Fruit fly (Drosophila melanogaster) whole organism, embryonic: ENCODE data around the gene GIIIspla2.

Experiments used
- Ada2b ChIP-seq: fragments of 200-800 bp; sonication (Bioruptor generic); IDR thresholded peaks from 2 replicates; pipeline ENCODE4 v1.3.6; 2022; ENCODE audit warnings: missing biosample characterization, missing genetic modification characterization
- Atf3 ChIP-seq: fragments of 200-800 bp; sonication (Bioruptor generic); optimal IDR thresholded peaks from 3 replicates; lab custom pipeline; 2016; ENCODE audit warnings: missing biosample characterization, missing genetic modification characterization
- CG11247 ChIP-seq: fragments of 200-800 bp; sonication (Bioruptor generic); IDR thresholded peaks from 2 replicates; pipeline ENCODE4 v1.3.6; 2022; ENCODE audit warnings: missing biosample characterization, missing genetic modification characterization
- CG12769 ChIP-seq: fragments of 200-800 bp; sonication (Bioruptor generic); optimal IDR thresholded peaks from 2 replicates; lab custom pipeline; 2019; ENCODE audit warnings: missing biosample characterization, mild to moderate bottlenecking, missing genetic modification characterization, moderate library complexity
- CG13424 ChIP-seq: fragments of 200-800 bp; sonication (Bioruptor generic); optimal IDR thresholded peaks from 2 replicates; lab custom pipeline; 2019; ENCODE audit warnings: missing biosample characterization, mild to moderate bottlenecking, missing genetic modification characterization, moderate library complexity
- CG13624 ChIP-seq: fragments of 200-800 bp; sonication (Bioruptor generic); optimal IDR thresholded peaks from 2 replicates; lab custom pipeline; 2016; ENCODE audit warnings: missing biosample characterization, missing genetic modification characterization
- CG14710 ChIP-seq: fragments of 200-800 bp; sonication (Bioruptor generic); optimal IDR thresholded peaks from 3 replicates; lab custom pipeline; 2019; ENCODE audit warnings: missing biosample characterization, mild to moderate bottlenecking, missing genetic modification characterization, moderate library complexity
- CG17359 ChIP-seq: fragments of 200-800 bp; sonication (Bioruptor generic); optimal IDR thresholded peaks from 3 replicates; lab custom pipeline; 2018; ENCODE audit warnings: missing biosample characterization, mild to moderate bottlenecking, missing genetic modification characterization, moderate library complexity
- CG17568 ChIP-seq: fragments of 200-800 bp; sonication (Bioruptor generic); optimal IDR thresholded peaks from 2 replicates; lab custom pipeline; 2018; ENCODE audit warnings: missing biosample characterization, mild to moderate bottlenecking, missing genetic modification characterization, moderate library complexity
- CG18011 ChIP-seq: fragments of 200-800 bp; sonication (Bioruptor generic); optimal IDR thresholded peaks from 2 replicates; lab custom pipeline; 2017; ENCODE audit warnings: missing biosample characterization, missing genetic modification characterization, mild to moderate bottlenecking, moderate library complexity, missing genotype
- CG18599 ChIP-seq: fragments of 200-800 bp; sonication (Bioruptor generic); optimal IDR thresholded peaks from 3 replicates; lab custom pipeline; 2017; ENCODE audit warnings: missing biosample characterization, missing genetic modification characterization, mild to moderate bottlenecking, moderate library complexity, missing genetic modification reagents
- CG2120 ChIP-seq: fragments of 200-800 bp; sonication (Bioruptor generic); optimal IDR thresholded peaks from 3 replicates; lab custom pipeline; 2016; ENCODE audit warnings: missing biosample characterization, missing genetic modification characterization
- CG2129 ChIP-seq: fragments of 200-800 bp; sonication (Bioruptor generic); IDR thresholded peaks from 2 replicates; pipeline ENCODE4 v1.3.6; 2022; ENCODE audit warnings: missing biosample characterization, missing genetic modification characterization; ENCODE audit not compliant: partially characterized antibody
- CG31224 ChIP-seq: fragments of 200-800 bp; sonication (Bioruptor generic); IDR thresholded peaks from 2 replicates; pipeline ENCODE4 v1.3.6; 2022; ENCODE audit warnings: missing biosample characterization, missing genetic modification characterization
- CG31441 ChIP-seq: fragments of 200-800 bp; sonication (Bioruptor generic); IDR thresholded peaks from 2 replicates; pipeline ENCODE4 v1.3.6; 2022; ENCODE audit warnings: missing biosample characterization, missing genetic modification characterization
- CG4404 ChIP-seq: fragments of 200-800 bp; sonication (Bioruptor generic); IDR thresholded peaks from 2 replicates; pipeline ENCODE4 v1.3.6; 2022; ENCODE audit warnings: missing biosample characterization, missing genetic modification characterization
- CG4424 ChIP-seq: fragments of 200-800 bp; sonication (Bioruptor generic); optimal IDR thresholded peaks from 3 replicates; lab custom pipeline; 2016; ENCODE audit warnings: missing biosample characterization, missing genetic modification characterization
- CG4707 ChIP-seq: fragments of 200-800 bp; sonication (Bioruptor generic); optimal IDR thresholded peaks from 2 replicates; lab custom pipeline; 2018; ENCODE audit warnings: missing biosample characterization, mild to moderate bottlenecking, missing genetic modification characterization, moderate library complexity
- CG4854 ChIP-seq: fragments of 200-800 bp; sonication (Bioruptor generic); optimal IDR thresholded peaks from 2 replicates; lab custom pipeline; 2016; ENCODE audit warnings: missing biosample characterization, missing genetic modification characterization, inconsistent platforms
- CG7372 ChIP-seq: fragments of 200-800 bp; sonication (Bioruptor generic); IDR thresholded peaks from 2 replicates; pipeline ENCODE4 v1.3.6; 2022; ENCODE audit warnings: missing biosample characterization, missing genetic modification characterization
- CG7786 ChIP-seq: fragments of 200-800 bp; sonication (Bioruptor generic); optimal IDR thresholded peaks from 2 replicates; lab custom pipeline; 2016; ENCODE audit warnings: missing biosample characterization, missing genetic modification characterization
- CG9609 ChIP-seq: fragments of 200-800 bp; sonication (Bioruptor generic); optimal IDR thresholded peaks from 3 replicates; lab custom pipeline; 2016; ENCODE audit warnings: missing biosample characterization, missing genetic modification characterization
- Fer2 ChIP-seq: fragments of 200-800 bp; sonication (Bioruptor generic); optimal IDR thresholded peaks from 2 replicates; lab custom pipeline; 2018; ENCODE audit warnings: missing biosample characterization, mild to moderate bottlenecking, missing genetic modification characterization, moderate library complexity
- Gug ChIP-seq: fragments of 200-800 bp; sonication (Bioruptor generic); IDR thresholded peaks from 4 replicates; pipeline ENCODE4 v1.3.6; 2022; ENCODE audit warnings: missing biosample characterization, missing genetic modification characterization
- H2.0 ChIP-seq: fragments of 200-800 bp; sonication (Bioruptor generic); IDR thresholded peaks from 2 replicates; pipeline ENCODE4 v1.3.6; 2022; ENCODE audit warnings: missing biosample characterization, missing genetic modification characterization
- Hr3 ChIP-seq: fragments of 200-800 bp; sonication (Bioruptor generic); optimal IDR thresholded peaks from 3 replicates; lab custom pipeline; 2016; ENCODE audit warnings: missing biosample characterization, missing genetic modification characterization
- Hr78 ChIP-seq, 2 experiments: fragments of 200-800 bp in 1 of 2; fragments of >200 bp in 1 of 2; sonication (Bioruptor generic) in 1 of 2; optimal IDR thresholded peaks; 2 replicates each; lab custom pipeline; 2017 to 2019; ENCODE audit warnings: missing biosample characterization in 2 of 2, missing genetic modification characterization in 2 of 2, mild to moderate bottlenecking in 1 of 2, moderate library complexity in 1 of 2
- Hsf ChIP-seq: fragments of 200-800 bp; sonication (Bioruptor generic); optimal IDR thresholded peaks from 3 replicates; lab custom pipeline; 2016; ENCODE audit warnings: missing biosample characterization, missing genetic modification characterization
- Max ChIP-seq: fragments of 200-800 bp; sonication (Bioruptor generic); optimal IDR thresholded peaks from 2 replicates; lab custom pipeline; 2016; ENCODE audit warnings: missing biosample characterization, mild to moderate bottlenecking, missing genetic modification characterization
- Mes4 ChIP-seq: fragments of 200-800 bp; sonication (Bioruptor generic); optimal IDR thresholded peaks from 2 replicates; lab custom pipeline; 2016; ENCODE audit warnings: missing biosample characterization, missing genetic modification characterization
- Sox102F ChIP-seq: fragments of 200-800 bp; sonication (Bioruptor generic); optimal IDR thresholded peaks from 2 replicates; lab custom pipeline; 2018; ENCODE audit warnings: missing biosample characterization, mild to moderate bottlenecking, missing genetic modification characterization, moderate library complexity
- ab ChIP-seq: fragments of 200-800 bp; sonication (Bioruptor generic); optimal IDR thresholded peaks from 2 replicates; lab custom pipeline; 2016; ENCODE audit warnings: missing biosample characterization, missing genetic modification characterization
- bowl ChIP-seq: fragments of 200-800 bp; sonication (Bioruptor generic); IDR thresholded peaks from 2 replicates; pipeline ENCODE4 v1.3.6; 2022; ENCODE audit warnings: missing biosample characterization, missing genetic modification characterization
- btn ChIP-seq: fragments of 200-800 bp; sonication (Bioruptor generic); optimal IDR thresholded peaks from 2 replicates; lab custom pipeline; 2016; ENCODE audit warnings: missing biosample characterization, missing genetic modification characterization
- cg ChIP-seq: fragments of 200-800 bp; sonication (Bioruptor generic); optimal IDR thresholded peaks from 3 replicates; lab custom pipeline; 2019; ENCODE audit warnings: missing biosample characterization, mild to moderate bottlenecking, missing genetic modification characterization, moderate library complexity
- chm ChIP-seq: fragments of 200-800 bp; sonication (Bioruptor generic); IDR thresholded peaks from 2 replicates; pipeline ENCODE4 v1.3.6; 2022; ENCODE audit warnings: missing biosample characterization, missing genetic modification characterization
- crc ChIP-seq: fragments of 200-800 bp; sonication (Bioruptor generic); optimal IDR thresholded peaks from 2 replicates; lab custom pipeline; 2016; ENCODE audit warnings: missing biosample characterization, missing genetic modification characterization
- crol ChIP-seq: fragments of 200-800 bp; sonication (Bioruptor generic); IDR thresholded peaks from 2 replicates; pipeline ENCODE4 v1.3.6; 2022; ENCODE audit warnings: missing biosample characterization, missing genetic modification characterization
- dm ChIP-seq: fragments of 200-800 bp; sonication (Bioruptor generic); optimal IDR thresholded peaks from 3 replicates; lab custom pipeline; 2016; ENCODE audit warnings: missing biosample characterization, missing genetic modification characterization
- fd64A ChIP-seq: fragments of 200-800 bp; sonication (Bioruptor generic); optimal IDR thresholded peaks from 3 replicates; lab custom pipeline; 2018; ENCODE audit warnings: missing biosample characterization, mild to moderate bottlenecking, missing genetic modification characterization
- hth ChIP-seq: fragments of >200 bp; optimal IDR thresholded peaks from 2 replicates; lab custom pipeline; 2017; ENCODE audit warnings: inconsistent platforms
- lilli ChIP-seq: fragments of 200-800 bp; sonication (Bioruptor generic); optimal IDR thresholded peaks from 3 replicates; lab custom pipeline; 2016; ENCODE audit warnings: missing biosample characterization, missing genetic modification characterization
- lmd ChIP-seq: fragments of 200-800 bp; sonication (Bioruptor generic); IDR thresholded peaks from 2 replicates; pipeline ENCODE4 v1.3.6; 2022; ENCODE audit warnings: missing biosample characterization, missing genetic modification characterization
- nerfin-2 ChIP-seq: fragments of 200-800 bp; sonication (Bioruptor generic); IDR thresholded peaks from 2 replicates; pipeline ENCODE4 v1.3.6; 2022; ENCODE audit warnings: missing biosample characterization, missing genetic modification characterization; ENCODE audit not compliant: partially characterized antibody
- phol ChIP-seq: fragments of 200-800 bp; sonication (Bioruptor generic); optimal IDR thresholded peaks from 3 replicates; lab custom pipeline; 2018; ENCODE audit warnings: missing biosample characterization, mild to moderate bottlenecking, missing genetic modification characterization, moderate library complexity
- sc ChIP-seq, 3 experiments: fragments of >200 bp in 2 of 3; fragments of 200-800 bp in 1 of 3; sonication (Bioruptor generic) in 1 of 3; optimal IDR thresholded peaks; 2 replicates in 2 of 3; 3 replicates in 1 of 3; lab custom pipeline; 2017; ENCODE audit warnings: mild to moderate bottlenecking in 1 of 3, missing biosample characterization in 1 of 3, missing genetic modification characterization in 1 of 3, missing genetic modification reagents in 1 of 3
- sob ChIP-seq: fragments of 200-800 bp; sonication (Bioruptor generic); IDR thresholded peaks from 2 replicates; pipeline ENCODE4 v1.3.6; 2022; ENCODE audit warnings: missing biosample characterization, missing genetic modification characterization
- ssp ChIP-seq: fragments of 200-800 bp; sonication (Bioruptor generic); IDR thresholded peaks from 2 replicates; pipeline ENCODE4 v1.3.6; 2022; ENCODE audit warnings: missing biosample characterization, missing genetic modification characterization
- stwl ChIP-seq: fragments of 200-800 bp; sonication (Bioruptor generic); optimal IDR thresholded peaks from 3 replicates; lab custom pipeline; 2018; ENCODE audit warnings: missing biosample characterization, mild to moderate bottlenecking, missing genetic modification characterization, moderate library complexity
- tup ChIP-seq: fragments of 200-800 bp; sonication (Bioruptor generic); optimal IDR thresholded peaks from 2 replicates; lab custom pipeline; 2016; ENCODE audit warnings: missing biosample characterization, mild to moderate bottlenecking, missing genetic modification characterization, moderate library complexity
- usp ChIP-seq: fragments of >200 bp; optimal IDR thresholded peaks from 2 replicates; lab custom pipeline; 2017; ENCODE audit warnings: missing biosample characterization, missing genetic modification characterization
- wor ChIP-seq: fragments of 200-800 bp; sonication (Bioruptor generic); IDR thresholded peaks from 2 replicates; pipeline ENCODE4 v1.3.6; 2022; ENCODE audit warnings: missing biosample characterization, missing genetic modification characterization

GIIIspla2 gene

dm6 chrX:8112715-8113114 is 44.7 kb upstream of the GIIIspla2 start (continued):
- TF ChIP-seq ab (GFP tag; lab: Kevin White, UChicago) (no peak), CG14710 (tag; lab: Kevin White, UChicago) (no peak), CG13424 (tag; lab: Kevin White, UChicago) (no peak), CG2129 (GFP tag; lab: Robert Waterston, UW) (no peak), tup (GFP tag; lab: Kevin White, UChicago) (no peak), CG2120 (GFP tag; lab: Kevin White, UChicago) (peak; percentile 55), CG11247 (GFP tag; lab: Robert Waterston, UW) (no peak), CG9609 (no peak), fd64A (GFP tag; lab: Kevin White, UChicago) (no peak), Hr3 (GFP tag; lab: Kevin White, UChicago) (no peak), Max (GFP tag; lab: Kevin White, UChicago) (no peak), Gug (GFP tag; lab: Robert Waterston, UW) (no peak), Hr78 (GFP tag; optimal IDR thresholded peaks at IDR 0.05; lab: Kevin White, UChicago) (no peak), CG4707 (GFP tag; lab: Kevin White, UChicago) (no peak), usp (GFP tag; lab: Kevin White, UChicago) (no peak), CG31224 (GFP tag; lab: Robert Waterston, UW) (no peak), lmd (GFP tag; lab: Robert Waterston, UW) (peak; percentile 36; the same call in 1 of the 2 replicates), CG13624 (GFP tag; lab: Kevin White, UChicago) (peak; percentile 65), bowl (GFP tag; lab: Robert Waterston, UW) (no peak), CG18599 (GFP tag; lab: Kevin White, UChicago) (peak; percentile 59), CG17568 (GFP tag; lab: Kevin White, UChicago) (no peak), CG31441 (GFP tag; lab: Robert Waterston, UW) (no peak), CG12769 (tag; lab: Kevin White, UChicago) (no peak), CG7786 (GFP tag; lab: Kevin White, UChicago) (peak; percentile 4), sc (optimal IDR thresholded peaks at IDR 0.05; lab: Kevin White, UChicago) (no peak), sc (GFP tag; optimal IDR thresholded peaks at IDR 0.05; lab: Kevin White, UChicago) (no peak), stwl (tag; lab: Kevin White, UChicago) (no peak), btn (GFP tag; lab: Kevin White, UChicago) (no peak), wor (GFP tag; lab: Robert Waterston, UW) (no peak), dm (GFP tag; lab: Kevin White, UChicago) (no peak), Ada2b (peak; percentile 16; the same call in 1 of the 2 replicates), H2.0 (GFP tag; lab: Robert Waterston, UW) (no peak), CG4404 (GFP tag; lab: Robert Waterston, UW) (no peak), CG7372 (GFP tag; lab: Robert Waterston, UW) (no peak), lilli (peak; percentile 51), Atf3 (GFP tag; lab: Kevin White, UChicago) (no peak), crc (GFP tag; lab: Kevin White, UChicago) (no peak), Hsf (peak; percentile 1), chm (GFP tag; lab: Robert Waterston, UW) (no peak), CG4424 (no peak), Sox102F (GFP tag; lab: Kevin White, UChicago) (peak; percentile 1), CG18011 (GFP tag; lab: Kevin White, UChicago) (no peak), nerfin-2 (GFP tag; lab: Robert Waterston, UW) (no peak), crol (GFP tag; lab: Robert Waterston, UW) (no peak), CG17359 (tag; lab: Kevin White, UChicago) (peak; percentile 6), hth (no peak), ssp (no peak), Mes4 (no peak), CG4854 (GFP tag; lab: Kevin White, UChicago) (no peak), cg (GFP tag; lab: Kevin White, UChicago) (no peak), phol (tag; lab: Kevin White, UChicago) (no peak), Fer2 (tag; lab: Kevin White, UChicago) (no peak), sob (GFP tag; lab: Robert Waterston, UW) (no peak)
